Fruit fly (Drosophila melanogaster) whole organism, wandering third instar larva: ENCODE results near the gene Pdhb.
A peak's percentile ranks its signal among the peaks of the same experiment; 100 is the strongest.

Experiments
- Abd-B ChIP-seq: fragments of >200 bp; optimal IDR thresholded peaks from 2 replicates; lab custom pipeline; 2017; ENCODE audit warnings: missing biosample characterization, missing genetic modification characterization
- CG32264 ChIP-seq: fragments of 200-800 bp; sonication (Bioruptor generic); optimal IDR thresholded peaks from 2 replicates; lab custom pipeline; 2016; ENCODE audit warnings: missing biosample characterization, missing genetic modification characterization
- CG9705 ChIP-seq: fragments of 200-800 bp; sonication (Bioruptor generic); optimal IDR thresholded peaks from 2 replicates; lab custom pipeline; 2018; ENCODE audit warnings: missing biosample characterization, mild to moderate bottlenecking, missing genetic modification characterization
- CrebA ChIP-seq: fragments of 200-800 bp; sonication (Bioruptor generic); optimal IDR thresholded peaks from 2 replicates; lab custom pipeline; 2016; ENCODE audit warnings: missing biosample characterization, mild to moderate bottlenecking, missing genetic modification characterization, borderline replicate concordance
- Dfd ChIP-seq: fragments of >200 bp; optimal IDR thresholded peaks from 2 replicates; lab custom pipeline; 2017; ENCODE audit warnings: missing biosample characterization, missing genetic modification characterization
- Dif ChIP-seq: fragments of 200-275, 200-300 bp; sonication (Bioruptor generic); optimal IDR thresholded peaks from 2 replicates; lab custom pipeline; 2018; ENCODE audit warnings: missing biosample characterization, missing genetic modification characterization; ENCODE audit not compliant: partially characterized antibody
- GATAd ChIP-seq: sonication (Bioruptor generic); optimal IDR thresholded peaks from 2 replicates; lab custom pipeline; 2016; ENCODE audit warnings: missing biosample characterization, missing genetic modification characterization
- HLH106 ChIP-seq: fragments of 200-800 bp; optimal IDR thresholded peaks from 3 replicates; lab custom pipeline; 2019; ENCODE audit warnings: missing biosample characterization, mild to moderate bottlenecking, missing genetic modification characterization, moderate library complexity
- Hnf4 ChIP-seq: fragments of 200-800 bp; sonication (Bioruptor generic); optimal IDR thresholded peaks from 2 replicates; lab custom pipeline; 2016; ENCODE audit warnings: missing biosample characterization, mild to moderate bottlenecking, missing genetic modification characterization
- Hr78 ChIP-seq: fragments of >200 bp; optimal IDR thresholded peaks from 2 replicates; lab custom pipeline; 2017; ENCODE audit warnings: missing biosample characterization, missing genetic modification characterization
- Hr83 ChIP-seq: fragments of 200-300 bp; sonication (Bioruptor generic); optimal IDR thresholded peaks from 2 replicates; lab custom pipeline; 2016; ENCODE audit warnings: missing biosample characterization, mild to moderate bottlenecking, missing genetic modification characterization, moderate library complexity; ENCODE audit not compliant: poor library complexity, severe bottlenecking
- Jra ChIP-seq: sonication (Bioruptor generic); optimal IDR thresholded peaks from 2 replicates; lab custom pipeline; 2016; ENCODE audit warnings: missing biosample characterization, missing genetic modification characterization
- Mio ChIP-seq: sonication (Bioruptor generic); optimal IDR thresholded peaks from 2 replicates; lab custom pipeline; 2016; ENCODE audit warnings: missing biosample characterization, missing genetic modification characterization
- OdsH ChIP-seq: fragments of 200-800 bp; sonication (Bioruptor generic); optimal IDR thresholded peaks from 2 replicates; lab custom pipeline; 2016; ENCODE audit warnings: missing biosample characterization, mild to moderate bottlenecking, missing genetic modification characterization
- Rel ChIP-seq, 2 experiments: fragments of 200-800 bp; sonication (Bioruptor generic) in 1 of 2; optimal IDR thresholded peaks; 2 replicates in 1 of 2; 3 replicates in 1 of 2; lab custom pipeline; 2016 to 2019; ENCODE audit warnings: mild to moderate bottlenecking in 2 of 2, missing biosample characterization in 2 of 2, missing genetic modification characterization in 2 of 2, moderate library complexity in 1 of 2
- Sp1 ChIP-seq: fragments of 200-800 bp; sonication (Bioruptor generic); optimal IDR thresholded peaks from 3 replicates; lab custom pipeline; 2019; ENCODE audit warnings: missing biosample characterization, mild to moderate bottlenecking, missing genetic modification characterization, moderate library complexity
- Vsx2 ChIP-seq: fragments of 200-300, 225-300 bp; sonication (Bioruptor generic); optimal IDR thresholded peaks from 2 replicates; lab custom pipeline; 2018; ENCODE audit warnings: missing biosample characterization, missing genetic modification characterization; ENCODE audit not compliant: partially characterized antibody
- br ChIP-seq: fragments of 200-800 bp; sonication (Bioruptor generic); optimal IDR thresholded peaks from 2 replicates; lab custom pipeline; 2016; ENCODE audit warnings: missing biosample characterization, missing genetic modification characterization
- brk ChIP-seq: fragments of 200-800 bp; sonication (Bioruptor generic); optimal IDR thresholded peaks from 2 replicates; lab custom pipeline; 2016; ENCODE audit warnings: missing biosample characterization, mild to moderate bottlenecking, missing genetic modification characterization
- dl ChIP-seq, 2 experiments: fragments of 175-275, 200-275 bp in 1 of 2; fragments of 200-275 bp in 1 of 2; sonication (Bioruptor generic); optimal IDR thresholded peaks; lab custom pipeline; 2018; ENCODE audit warnings: mild to moderate bottlenecking in 2 of 2, missing biosample characterization in 2 of 2, missing genetic modification characterization in 2 of 2, moderate library complexity in 2 of 2; ENCODE audit not compliant: partially characterized antibody in 2 of 2, insufficient read depth in 1 of 2
- dmrt93B ChIP-seq: fragments of 200-800 bp; sonication (Bioruptor generic); optimal IDR thresholded peaks from 2 replicates; lab custom pipeline; 2018; ENCODE audit warnings: missing biosample characterization, mild to moderate bottlenecking, missing genetic modification characterization
- dsf ChIP-seq: sonication (Bioruptor generic); optimal IDR thresholded peaks from 2 replicates; lab custom pipeline; 2016; ENCODE audit warnings: missing biosample characterization, missing genetic modification characterization, borderline replicate concordance
- ey ChIP-seq: fragments of 200-800 bp; sonication (Bioruptor generic); optimal IDR thresholded peaks from 2 replicates; lab custom pipeline; 2016; ENCODE audit warnings: missing biosample characterization, missing genetic modification characterization
- foxo ChIP-seq, 2 experiments: fragments of 200-800 bp; sonication (Bioruptor generic); optimal IDR thresholded peaks; 2 replicates in 1 of 2; 3 replicates in 1 of 2; lab custom pipeline; 2016 to 2017; ENCODE audit warnings: missing biosample characterization in 2 of 2, missing genetic modification characterization in 2 of 2
- fru ChIP-seq: fragments of 200-800 bp; sonication (Bioruptor generic); optimal IDR thresholded peaks from 3 replicates; lab custom pipeline; 2016; ENCODE audit warnings: missing biosample characterization, mild to moderate bottlenecking, missing genetic modification characterization
- h ChIP-seq: fragments of 200-800 bp; sonication (Bioruptor generic); optimal IDR thresholded peaks from 3 replicates; lab custom pipeline; 2016; ENCODE audit warnings: missing biosample characterization, mild to moderate bottlenecking, missing genetic modification characterization
- pan ChIP-seq: fragments of >200 bp; optimal IDR thresholded peaks from 2 replicates; lab custom pipeline; 2017
- psq ChIP-seq: fragments of 200-800 bp; sonication (Bioruptor generic); optimal IDR thresholded peaks from 3 replicates; lab custom pipeline; 2017; ENCODE audit warnings: missing biosample characterization, mild to moderate bottlenecking, missing genetic modification characterization, moderate library complexity
- rgr ChIP-seq: fragments of 200-800 bp; sonication (Bioruptor generic); optimal IDR thresholded peaks from 3 replicates; lab custom pipeline; 2016; ENCODE audit warnings: missing biosample characterization, mild to moderate bottlenecking, missing genetic modification characterization
- sv ChIP-seq: fragments of 200-800 bp; sonication (Bioruptor generic); optimal IDR thresholded peaks from 3 replicates; lab custom pipeline; 2016; ENCODE audit warnings: missing biosample characterization, missing genetic modification characterization
- tai ChIP-seq: sonication (Bioruptor generic); optimal IDR thresholded peaks from 2 replicates; lab custom pipeline; 2016; ENCODE audit warnings: missing biosample characterization, missing genetic modification characterization
- usp ChIP-seq: fragments of >200 bp; optimal IDR thresholded peaks from 2 replicates; lab custom pipeline; 2017; ENCODE audit warnings: missing biosample characterization, missing genetic modification characterization
- woc ChIP-seq: sonication (Bioruptor generic); optimal IDR thresholded peaks from 2 replicates; lab custom pipeline; 2016; ENCODE audit warnings: missing biosample characterization, mild to moderate bottlenecking, missing genetic modification characterization

The Pdhb gene

DNA sequence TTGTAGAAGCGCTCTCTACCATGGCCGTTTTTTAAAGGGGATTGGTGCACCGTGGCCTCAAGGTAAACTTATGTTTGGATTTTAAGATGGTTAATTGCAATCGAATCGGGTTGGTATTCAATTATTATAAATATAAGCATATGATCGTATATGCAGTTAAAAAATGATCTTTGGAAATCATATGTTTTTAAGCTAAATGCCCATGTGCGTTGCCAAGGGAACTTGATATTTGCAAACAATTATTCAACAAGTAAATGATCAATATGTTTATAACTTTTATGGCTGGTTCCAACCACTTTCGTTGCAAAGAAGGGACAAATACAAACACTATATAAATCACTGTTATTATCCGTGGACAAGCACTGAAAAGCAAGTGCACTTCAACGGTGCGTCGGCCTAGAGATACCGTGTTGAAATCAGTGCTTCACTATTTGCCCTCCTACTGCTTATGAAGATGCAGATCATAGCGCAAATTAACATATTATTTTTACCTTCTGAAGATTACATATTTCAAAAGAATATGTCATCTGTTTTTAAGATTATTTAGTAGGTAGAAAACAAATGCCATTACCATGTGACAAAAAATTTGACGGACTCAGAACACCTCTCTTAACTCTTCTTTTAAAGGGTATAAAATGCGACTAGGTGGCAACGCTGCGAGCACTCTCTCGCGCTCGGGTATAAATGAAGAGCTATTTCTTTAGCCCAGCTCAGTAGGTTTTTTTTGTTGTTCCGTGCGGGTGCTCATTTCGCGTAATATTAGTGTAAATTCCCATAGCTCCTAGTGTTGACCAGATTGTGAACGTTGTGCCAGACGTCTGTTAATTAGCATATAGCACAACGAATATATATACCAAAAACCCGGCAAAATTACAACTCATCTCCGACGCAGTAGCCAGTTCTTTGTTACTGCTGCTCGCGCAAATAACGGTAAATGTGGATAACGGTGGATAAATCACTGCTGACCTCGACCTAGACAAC is 44.8 kb downstream of the Pdhb start, which contains the start of gene rdog:
rdog (plus strand) TSS at position 705 of the 981 bp plus-strand sequence.
- TF ChIP-seq dmrt93B (GFP tag; lab: Kevin White, UChicago) (peak; percentile 66), psq (GFP tag; lab: Kevin White, UChicago) (peak; percentile 73), CG32264 (GFP tag; lab: Kevin White, UChicago) (peak; percentile 50), ey (GFP tag; lab: Kevin White, UChicago) (peak; percentile 87), brk (GFP tag; lab: Kevin White, UChicago) (no peak), sv (GFP tag; lab: Kevin White, UChicago) (peak; percentile 82), HLH106 (tag; lab: Kevin White, UChicago) (peak; percentile 77), dsf (GFP tag; lab: Kevin White, UChicago) (peak; percentile 30), pan (lab: Kevin White, UChicago) (peak; percentile 87), tai (GFP tag; lab: Kevin White, UChicago) (no peak), br (GFP tag; lab: Kevin White, UChicago) (peak; percentile 85), h (GFP tag; lab: Kevin White, UChicago) (peak; percentile 46), usp (GFP tag; lab: Kevin White, UChicago) (no peak), Hnf4 (GFP tag; lab: Kevin White, UChicago) (peak; percentile 72), woc (GFP tag; lab: Kevin White, UChicago) (peak; percentile 98), foxo (GFP tag; optimal IDR thresholded peaks at IDR 0.05; lab: Kevin White, UChicago) (peak; percentile 32 to 89), CrebA (GFP tag; lab: Kevin White, UChicago) (no peak), GATAd (GFP tag; lab: Kevin White, UChicago) (peak; percentile 34), OdsH (GFP tag; lab: Kevin White, UChicago) (peak; percentile 82), Dif (GFP tag; lab: Kevin White, UChicago) (no peak), Hr83 (GFP tag; lab: Kevin White, UChicago) (no peak), Sp1 (GFP tag; lab: Kevin White, UChicago) (peak; percentile 84), Jra (peak; percentile 74), fru (GFP tag; lab: Kevin White, UChicago) (peak; percentile 91), CG9705 (peak; percentile 73), Rel (GFP tag; optimal IDR thresholded peaks at IDR 0.05; lab: Kevin White, UChicago) (no peak), Rel (tag; optimal IDR thresholded peaks at IDR 0.05; lab: Kevin White, UChicago) (peak; percentile 78), Mio (GFP tag; lab: Kevin White, UChicago) (peak; percentile 29), rgr (peak; percentile 86)

- TF ChIP-seq brk (GFP tag; lab: Kevin White, UChicago), result no peak
- no peak for TF ChIP-seq Sp1 (GFP tag; lab: Kevin White, UChicago)
- TF ChIP-seq dl (GFP tag; optimal IDR thresholded peaks at IDR 0.05; lab: Kevin White, UChicago; ENCODE audit: insufficient read depth in 1 of 2, partially characterized antibody in 2 of 2), result no peak
- TF ChIP-seq h (GFP tag; lab: Kevin White, UChicago), result no peak
- TF ChIP-seq Dif (GFP tag; lab: Kevin White, UChicago), result no peak
- no peak for TF ChIP-seq HLH106 (tag; lab: Kevin White, UChicago)
- TF ChIP-seq Vsx2 (GFP tag; lab: Kevin White, UChicago), result no peak
- TF ChIP-seq Abd-B (GFP tag; lab: Kevin White, UChicago), result no peak
- no peak for TF ChIP-seq pan (lab: Kevin White, UChicago)
- no peak for TF ChIP-seq Dfd (GFP tag; lab: Kevin White, UChicago)
- no peak for TF ChIP-seq ey (GFP tag; lab: Kevin White, UChicago)
- no peak for TF ChIP-seq dsf (GFP tag; lab: Kevin White, UChicago)
Measured at dm6 chr3R:29158721-29159120, 45.9 kb downstream of the Pdhb start.

- no peak for TF ChIP-seq Hr78 (GFP tag; lab: Kevin White, UChicago)
- no peak for TF ChIP-seq Rel (GFP tag; optimal IDR thresholded peaks at IDR 0.05; lab: Kevin White, UChicago)
- TF ChIP-seq Rel (tag; optimal IDR thresholded peaks at IDR 0.05; lab: Kevin White, UChicago), result peak; percentile 85
Measured at dm6 chr3R:29159620-29160019, 46.7 kb downstream of the Pdhb start.
